Fruit fly (Drosophila melanogaster) whole organism: ENCODE results near the gene Josd.

ENCODE experiments used
- CG8478 ChIP-seq: fragments of >200 bp; optimal IDR thresholded peaks from 2 replicates; lab custom pipeline; 2018; ENCODE audit warnings: inconsistent platforms
- Dll ChIP-seq: fragments of >200 bp; optimal IDR thresholded peaks from 2 replicates; lab custom pipeline; 2017
- pan ChIP-seq: fragments of >200 bp; optimal IDR thresholded peaks from 2 replicates; lab custom pipeline; 2017
- psq ChIP-seq: fragments of >200 bp; optimal IDR thresholded peaks from 2 replicates; lab custom pipeline; 2017
- usp ChIP-seq: fragments of >200 bp; optimal IDR thresholded peaks from 2 replicates; lab custom pipeline; 2017; ENCODE audit warnings: missing biosample characterization, missing genetic modification characterization, mixed read lengths

DNA sequence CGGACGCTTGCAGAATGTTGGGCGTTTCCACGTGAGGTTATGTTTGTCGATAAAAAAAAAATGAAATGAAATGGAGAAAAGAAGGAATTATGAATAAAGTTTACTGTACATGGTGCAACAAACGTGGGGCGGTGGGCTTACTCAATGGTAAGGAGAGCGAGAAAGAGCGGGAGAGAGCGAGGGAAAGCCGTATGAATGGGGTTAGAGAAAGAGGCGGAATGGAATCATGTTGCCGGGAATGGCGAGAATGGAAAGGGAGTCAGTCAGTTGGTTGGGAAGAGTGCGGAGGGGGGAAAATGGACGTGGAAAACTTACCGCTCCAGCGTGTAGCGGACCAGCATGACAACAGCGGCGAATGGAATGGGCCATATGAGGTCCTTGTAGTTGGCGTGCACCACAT, 5.1 kb downstream of the Josd start:
- TF ChIP-seq pan (lab: Kevin White, UChicago) (no peak), CG8478 (no peak), usp (GFP tag; lab: Kevin White, UChicago) (no peak), psq (lab: Kevin White, UChicago) (no peak), Dll (no peak)
